Worm (Caenorhabditis elegans) whole organism, late embryonic: ENCODE data around the gene sec-61.B.

Experiments used
- C08G9.2 ChIP-seq: sonication (generic microtip); optimal IDR thresholded peaks from 2 replicates; lab custom pipeline; 2016; ENCODE audit warnings: mild to moderate bottlenecking, missing genetic modification characterization, moderate library complexity, missing compliant biosample characterization
- ceh-48 ChIP-seq: sonication (generic microtip); optimal IDR thresholded peaks from 2 replicates; lab custom pipeline; 2016; ENCODE audit warnings: missing genetic modification characterization, inconsistent platforms, missing compliant biosample characterization
- elt-2 ChIP-seq: sonication (generic microtip); optimal IDR thresholded peaks from 2 replicates; lab custom pipeline; 2016; ENCODE audit warnings: missing genetic modification reagents, missing genetic modification characterization, missing compliant biosample characterization
- ets-4 ChIP-seq: sonication (generic microtip); optimal IDR thresholded peaks from 2 replicates; lab custom pipeline; 2016; ENCODE audit warnings: missing genetic modification characterization, missing compliant biosample characterization
- nhr-232 ChIP-seq: sonication (generic microtip); optimal IDR thresholded peaks from 2 replicates; lab custom pipeline; 2016; ENCODE audit warnings: missing genetic modification characterization, missing compliant biosample characterization
- pha-4 ChIP-seq: fragments of 150-350 bp; optimal IDR thresholded peaks from 2 replicates; lab custom pipeline; 2018; ENCODE audit warnings: missing biosample characterization, missing genetic modification reagents, missing genetic modification characterization
- pqm-1 ChIP-seq: sonication (generic microtip); optimal IDR thresholded peaks from 2 replicates; lab custom pipeline; 2016; ENCODE audit warnings: missing genetic modification characterization, missing compliant biosample characterization
- ztf-16 ChIP-seq: sonication (generic microtip); optimal IDR thresholded peaks from 2 replicates; lab custom pipeline; 2017; ENCODE audit warnings: missing genetic modification characterization, missing compliant biosample characterization

ce11 chrIV:2407704-2408103 is 19.2 kb upstream of the sec-61.B start:
- TF ChIP-seq C08G9.2 (tag; lab: Kevin White, UChicago): no peak
- TF ChIP-seq nhr-232 (tag; lab: Kevin White, UChicago): no peak
- TF ChIP-seq pqm-1 (tag; lab: Kevin White, UChicago): no peak
- no peak for TF ChIP-seq ceh-48 (tag; lab: Kevin White, UChicago)
- no peak for TF ChIP-seq elt-2
- TF ChIP-seq pha-4 (tag; lab: Kevin White, UChicago): no peak
- TF ChIP-seq ztf-16 (tag; lab: Kevin White, UChicago): no peak
- TF ChIP-seq ets-4 (tag; lab: Kevin White, UChicago): no peak
